Fruit fly (Drosophila melanogaster): ENCODE measurements around the gene Es2.

Gene Es2

DNA sequence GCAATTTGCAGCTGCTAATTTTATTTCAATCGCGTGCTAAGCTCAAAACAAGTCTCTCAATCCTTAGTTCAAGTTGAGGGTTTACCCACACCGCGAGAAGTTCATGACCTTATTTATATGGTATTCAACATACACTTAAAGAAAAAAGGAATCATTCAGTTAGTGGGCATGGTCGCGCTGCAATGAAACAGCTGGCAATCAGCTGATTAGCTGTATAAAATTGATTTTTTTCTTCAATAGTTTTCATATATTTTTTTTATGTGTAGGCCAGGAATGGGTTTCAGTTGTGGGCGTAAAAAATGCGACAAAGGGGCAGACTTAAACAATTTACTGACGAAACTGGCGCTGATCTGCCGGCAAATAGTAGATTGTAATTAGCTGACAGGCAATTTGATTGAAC lies 37.9 kb downstream of the Es2 start (continued):
- TF ChIP-seq wdn (GFP tag; IDR thresholded peaks at IDR 0.05) (no peak), mam (GFP tag; optimal IDR thresholded peaks at IDR 0.05) (no peak), lilli (GFP tag; optimal IDR thresholded peaks at IDR 0.05) (no peak), trem (tag; optimal IDR thresholded peaks at IDR 0.05) (no peak), Ets97D (GFP tag; optimal IDR thresholded peaks at IDR 0.05) (no peak), Hand (GFP tag; optimal IDR thresholded peaks at IDR 0.05) (no peak), Mrtf (GFP tag; IDR thresholded peaks at IDR 0.05) (no peak), CG1603 (tag; optimal IDR thresholded peaks at IDR 0.05) (no peak), jigr1 (GFP tag; IDR thresholded peaks at IDR 0.05) (no peak), Myb (GFP tag; optimal IDR thresholded peaks at IDR 0.05) (no peak), CG8478 (optimal IDR thresholded peaks at IDR 0.05) (no peak), pum (GFP tag; optimal IDR thresholded peaks at IDR 0.05) (no peak), CG6654 (GFP tag; optimal IDR thresholded peaks at IDR 0.05) (no peak), H2.0 (GFP tag; IDR thresholded peaks at IDR 0.05) (peak; percentile 24; the same call in 1 of the 2 replicates), CG11723 (GFP tag; optimal IDR thresholded peaks at IDR 0.05) (no peak), Sox102F (GFP tag; optimal IDR thresholded peaks at IDR 0.05) (peak; percentile 45), ara (GFP tag; IDR thresholded peaks at IDR 0.05) (0 out of 2 replicates have a peak, but pooled peaks have one; percentile 35), CG12744 (GFP tag; optimal IDR thresholded peaks at IDR 0.05) (no peak), CG8765 (GFP tag; IDR thresholded peaks at IDR 0.05) (no peak), grau (tag; optimal IDR thresholded peaks at IDR 0.05) (no peak), CG15479 (GFP tag; optimal IDR thresholded peaks at IDR 0.05) (no peak), sima (GFP tag; optimal IDR thresholded peaks at IDR 0.05) (no peak), HHEX (GFP tag; optimal IDR thresholded peaks at IDR 0.05) (no peak), hbn (GFP tag; IDR thresholded peaks at IDR 0.05; ENCODE audit: partially characterized antibody) (no peak)

dm6 chrX:8501374-8501773 lies 40.1 kb downstream of the Es2 start:
- TF ChIP-seq CG13296 (GFP tag; optimal IDR thresholded peaks at IDR 0.05) (no peak), sens (GFP tag) (peak; percentile 49), Med (GFP tag) (peak; percentile 17), CG3995 (GFP tag; optimal IDR thresholded peaks at IDR 0.05) (no peak), Ets65A (GFP tag) (peak; percentile 13), exex (tag; optimal IDR thresholded peaks at IDR 0.05) (peak; percentile 38), CG2889 (GFP tag; IDR thresholded peaks at IDR 0.05) (no peak), Deaf1 (tag; optimal IDR thresholded peaks at IDR 0.05) (peak; percentile 94), CG8290 (GFP tag; optimal IDR thresholded peaks at IDR 0.05) (no peak), CG8290 (tag; optimal IDR thresholded peaks at IDR 0.05) (peak in 1 of 2 experiments; percentile 28), CG7372 (GFP tag; IDR thresholded peaks at IDR 0.05) (peak; percentile 76)

dm6 chrX:8502053-8502452 lies 40.8 kb downstream of the Es2 start:
- TF ChIP-seq sug (tag; optimal IDR thresholded peaks at IDR 0.05) (peak; percentile 14), MESR4 (GFP tag; optimal IDR thresholded peaks at IDR 0.05) (no peak), chinmo (GFP tag; IDR thresholded peaks at IDR 0.05; ENCODE audit: partially characterized antibody) (peak; percentile 62; the same call in 1 of the 4 replicates), dpn (GFP tag; optimal IDR thresholded peaks at IDR 0.05) (no peak), Vsx1 (GFP tag; optimal IDR thresholded peaks at IDR 0.05) (peak; percentile 21), exex (tag; optimal IDR thresholded peaks at IDR 0.05) (peak; percentile 17), Deaf1 (tag; optimal IDR thresholded peaks at IDR 0.05) (peak; percentile 71), Adf1 (GFP tag; IDR thresholded peaks at IDR 0.05) (peak; percentile 97), Nf-YA (GFP tag; IDR thresholded peaks at IDR 0.05) (no peak), Med (GFP tag) (peak; percentile 4), Ets97D (GFP tag; optimal IDR thresholded peaks at IDR 0.05) (no peak)
